Worm (Caenorhabditis elegans): ENCODE data around the gene lin-52.

- TF ChIP-seq ceh-48 (tag; optimal IDR thresholded peaks at IDR 0.05) (no peak), unc-86 (tag; optimal IDR thresholded peaks at IDR 0.05) (no peak), pros-1 (tag; optimal IDR thresholded peaks at IDR 0.05) (no peak), ttx-3 (tag; optimal IDR thresholded peaks at IDR 0.05) (no peak), pat-9 (tag; optimal IDR thresholded peaks at IDR 0.05) (no peak), dve-1 (tag; optimal IDR thresholded peaks at IDR 0.05) (no peak), ahr-1 (tag; optimal IDR thresholded peaks at IDR 0.05) (no peak), ceh-9 (tag; optimal IDR thresholded peaks at IDR 0.05) (no peak), hlh-30 (tag; optimal IDR thresholded peaks at IDR 0.05; ENCODE audit: insufficient read depth) (no peak)
Observed at ce11 chrIII:9853667-9854620, 29.4 kb upstream of the lin-52 start.

All from whole organism, late embryonic.